Worm (Caenorhabditis elegans): ENCODE measurements around the gene srz-64.

Gene srz-64

ce11 chrII:1325604-1326003 is 32.5 kb upstream of the srz-64 start:
- no peak for TF ChIP-seq cnd-1 (tag; optimal IDR thresholded peaks at IDR 0.05)
- no peak for TF ChIP-seq bed-3 (GFP tag; optimal IDR thresholded peaks at IDR 0.05)
- TF ChIP-seq lsy-2 (tag; optimal IDR thresholded peaks at IDR 0.05) = no peak
- TF ChIP-seq nhr-28 (tag; optimal IDR thresholded peaks at IDR 0.05) = no peak
- no peak for TF ChIP-seq tbx-8 (GFP tag; optimal IDR thresholded peaks at IDR 0.05)
- no peak for TF ChIP-seq lin-13 (tag; optimal IDR thresholded peaks at IDR 0.05)
- TF ChIP-seq ceh-43 (GFP tag; optimal IDR thresholded peaks at IDR 0.05) = no peak
- no peak for TF ChIP-seq mep-1 (tag; optimal IDR thresholded peaks at IDR 0.05)
- TF ChIP-seq ham-2 (GFP tag; optimal IDR thresholded peaks at IDR 0.05) = no peak
- no peak for TF ChIP-seq mab-5 (tag; optimal IDR thresholded peaks at IDR 0.05)

- TF ChIP-seq mep-1 (tag; optimal IDR thresholded peaks at IDR 0.05) (no peak), ceh-43 (GFP tag; optimal IDR thresholded peaks at IDR 0.05) (no peak), ces-1 (GFP tag; optimal IDR thresholded peaks at IDR 0.05) (peak; percentile 75), nhr-2 (tag; optimal IDR thresholded peaks at IDR 0.05) (no peak)
Measured at ce11 chrII:1324017-1324416, 31.0 kb upstream of the srz-64 start.

- TF ChIP-seq lsy-2 (tag; optimal IDR thresholded peaks at IDR 0.05) (peak; percentile 20), ces-1 (GFP tag; optimal IDR thresholded peaks at IDR 0.05) (peak; percentile 97), sptf-1 (tag; optimal IDR thresholded peaks at IDR 0.05) (no peak), mab-5 (tag; optimal IDR thresholded peaks at IDR 0.05) (no peak), sem-2 (GFP tag; optimal IDR thresholded peaks at IDR 0.05) (no peak), drap-1 (GFP tag; optimal IDR thresholded peaks at IDR 0.05) (peak; percentile 13), mls-2 (tag; optimal IDR thresholded peaks at IDR 0.05) (peak; percentile 58), unc-62 (GFP tag; optimal IDR thresholded peaks at IDR 0.05) (no peak), nhr-237 (tag; optimal IDR thresholded peaks at IDR 0.05) (no peak), bed-3 (GFP tag; optimal IDR thresholded peaks at IDR 0.05) (no peak)
Measured at ce11 chrII:1323190-1323651, 30.2 kb upstream of the srz-64 start.

- no peak for TF ChIP-seq unc-62 (GFP tag; optimal IDR thresholded peaks at IDR 0.05)
- no peak for TF ChIP-seq nhr-12 (tag; optimal IDR thresholded peaks at IDR 0.05)
- TF ChIP-seq ztf-11 (tag; optimal IDR thresholded peaks at IDR 0.05) = no peak
- no peak for TF ChIP-seq flh-1 (GFP tag; optimal IDR thresholded peaks at IDR 0.05)
- no peak for TF ChIP-seq ces-1 (GFP tag; optimal IDR thresholded peaks at IDR 0.05)
- no peak for TF ChIP-seq nhr-237 (tag; optimal IDR thresholded peaks at IDR 0.05)
- TF ChIP-seq ham-2 (GFP tag; optimal IDR thresholded peaks at IDR 0.05) = no peak
- no peak for TF ChIP-seq sem-2 (GFP tag; optimal IDR thresholded peaks at IDR 0.05)
- TF ChIP-seq ceh-43 (GFP tag; optimal IDR thresholded peaks at IDR 0.05) = no peak
- TF ChIP-seq drap-1 (GFP tag; optimal IDR thresholded peaks at IDR 0.05) = no peak
- TF ChIP-seq mab-5 (tag; optimal IDR thresholded peaks at IDR 0.05) = no peak
- TF ChIP-seq hlh-1 (tag; optimal IDR thresholded peaks at IDR 0.05) = no peak
- TF ChIP-seq lin-32 (GFP tag; optimal IDR thresholded peaks at IDR 0.05) = no peak
- TF ChIP-seq ceh-83 (GFP tag; optimal IDR thresholded peaks at IDR 0.05) = no peak
- no peak for TF ChIP-seq ceh-39 (tag; optimal IDR thresholded peaks at IDR 0.05)
- TF ChIP-seq snpc-4 (tag; optimal IDR thresholded peaks at IDR 0.05) = no peak
- no peak for TF ChIP-seq unc-120 (tag; optimal IDR thresholded peaks at IDR 0.05; ENCODE audit: poor library complexity, severe bottlenecking)
- TF ChIP-seq elt-3 (tag; optimal IDR thresholded peaks at IDR 0.05) = no peak
Measured at ce11 chrII:1322283-1323173, 29.5 kb upstream of the srz-64 start.

- TF ChIP-seq zip-8 (tag; optimal IDR thresholded peaks at IDR 0.05) = peak; percentile 80
- TF ChIP-seq bed-3 (GFP tag; optimal IDR thresholded peaks at IDR 0.05) = no peak
- peak; percentile 96 for TF ChIP-seq elt-1 (tag; optimal IDR thresholded peaks at IDR 0.05; ENCODE audit: borderline replicate concordance, insufficient read depth)
Measured at ce11 chrII:1320987-1321807, 28.1 kb upstream of the srz-64 start, which contains the start of gene vig-1. Gene vig-1, plus strand, starts transcription at chrII:1321037.
